Worm (Caenorhabditis elegans) whole organism, L1 larva: ENCODE measurements around the gene slc-30A9.

Experiments
- C16A3.4 ChIP-seq: fragments of 150-350 bp; optimal IDR thresholded peaks from 2 replicates; lab custom pipeline; 2014; ENCODE audit warnings: missing biosample characterization, missing genetic modification characterization
- C34B4.2 ChIP-seq: sonication (generic microtip); optimal IDR thresholded peaks from 2 replicates; lab custom pipeline; 2017; ENCODE audit warnings: mild to moderate bottlenecking, missing genetic modification characterization, missing compliant biosample characterization
- F16B12.6 ChIP-seq: fragments of 150-350 bp; optimal IDR thresholded peaks from 2 replicates; lab custom pipeline; 2014; ENCODE audit warnings: missing biosample characterization, missing genetic modification characterization
- ama-1 ChIP-seq: fragments of 150-350 bp; optimal IDR thresholded peaks from 2 replicates; lab custom pipeline; 2014
- blmp-1 ChIP-seq: fragments of 150-350 bp; optimal IDR thresholded peaks from 2 replicates; lab custom pipeline; 2014; ENCODE audit warnings: missing biosample characterization, missing genetic modification characterization
- ceh-8 ChIP-seq: fragments of 200-800 bp; sonication (Bioruptor generic); optimal IDR thresholded peaks from 2 replicates; lab custom pipeline; 2018; ENCODE audit warnings: mild to moderate bottlenecking, missing genetic modification characterization, moderate library complexity, missing compliant biosample characterization
- ceh-88 ChIP-seq: fragments of 200-800 bp; sonication (Bioruptor generic); IDR thresholded peaks from 2 replicates; pipeline ENCODE4 v1.3.6; 2022; ENCODE audit warnings: missing genetic modification characterization, missing compliant biosample characterization
- efl-3 ChIP-seq: fragments of 200-800 bp; sonication (Bioruptor generic); optimal IDR thresholded peaks from 2 replicates; lab custom pipeline; 2018; ENCODE audit warnings: mild to moderate bottlenecking, missing genetic modification characterization, missing compliant biosample characterization
- egl-13 ChIP-seq: sonication (generic microtip); optimal IDR thresholded peaks from 2 replicates; lab custom pipeline; 2016; ENCODE audit warnings: missing genotype, missing genetic modification reagents, missing genetic modification characterization, missing compliant biosample characterization
- elt-2 ChIP-seq: sonication (generic microtip); optimal IDR thresholded peaks from 2 replicates; lab custom pipeline; 2016; ENCODE audit warnings: missing genetic modification characterization, mild to moderate bottlenecking, inconsistent platforms, missing compliant biosample characterization, missing genetic modification reagents
- elt-3 ChIP-seq, 6 experiments: fragments of 150-350 bp in 1 of 6; sonication (generic microtip); optimal IDR thresholded peaks; 2 replicates each; lab custom pipeline; 2017 to 2018; ENCODE audit warnings: missing biosample characterization in 6 of 6, missing genetic modification characterization in 6 of 6, inconsistent platforms in 1 of 6
- fkh-4 ChIP-seq: sonication (generic microtip); optimal IDR thresholded peaks from 2 replicates; lab custom pipeline; 2016; ENCODE audit warnings: missing compliant biosample characterization, missing genetic modification characterization, borderline replicate concordance
- grh-1 ChIP-seq: fragments of 200-800 bp; sonication (Bioruptor generic); IDR thresholded peaks from 2 replicates; pipeline ENCODE4 v1.3.6; 2022; ENCODE audit warnings: missing genetic modification reagents, missing genetic modification characterization, missing compliant biosample characterization
- lin-14 ChIP-seq: fragments of 200-800 bp; sonication (Bioruptor generic); optimal IDR thresholded peaks from 2 replicates; lab custom pipeline; 2018; ENCODE audit warnings: mild to moderate bottlenecking, missing genetic modification characterization, moderate library complexity, missing compliant biosample characterization
- lsy-2 ChIP-seq, 2 experiments: fragments of 150-350 bp; optimal IDR thresholded peaks; 2 replicates each; lab custom pipeline; 2014; ENCODE audit warnings: missing biosample characterization in 2 of 2, missing genetic modification characterization in 2 of 2
- mep-1 ChIP-seq: fragments of 150-350 bp; optimal IDR thresholded peaks from 2 replicates; lab custom pipeline; 2014; ENCODE audit warnings: missing biosample characterization, missing genetic modification characterization
- nhr-12 ChIP-seq: sonication (generic microtip); optimal IDR thresholded peaks from 2 replicates; lab custom pipeline; 2017; ENCODE audit warnings: missing biosample characterization, missing genetic modification characterization
- nhr-20 ChIP-seq: sonication (generic microtip); optimal IDR thresholded peaks from 2 replicates; lab custom pipeline; 2016; ENCODE audit warnings: mild to moderate bottlenecking, missing genetic modification characterization, missing compliant biosample characterization
- nhr-71 ChIP-seq: sonication (generic microtip); optimal IDR thresholded peaks from 2 replicates; lab custom pipeline; 2016; ENCODE audit warnings: mild to moderate bottlenecking, missing genetic modification characterization, moderate library complexity, missing compliant biosample characterization
- nhr-76 ChIP-seq: sonication (generic microtip); optimal IDR thresholded peaks from 2 replicates; lab custom pipeline; 2017; ENCODE audit warnings: missing biosample characterization, missing genetic modification characterization
- nhr-85 ChIP-seq: sonication (generic microtip); peaks from one replicate; lab custom pipeline; 2016; ENCODE audit warnings: missing genetic modification characterization, inconsistent platforms, missing compliant biosample characterization
- nhr-90 ChIP-seq: sonication (generic microtip); optimal IDR thresholded peaks from 2 replicates; lab custom pipeline; 2016; ENCODE audit warnings: mild to moderate bottlenecking, missing genetic modification characterization, missing compliant biosample characterization; ENCODE audit not compliant: poor library complexity
- pax-3 ChIP-seq: fragments of 200-800 bp; sonication (Bioruptor generic); optimal IDR thresholded peaks from 2 replicates; lab custom pipeline; 2018; ENCODE audit warnings: mild to moderate bottlenecking, missing genetic modification characterization, moderate library complexity, missing compliant biosample characterization
- rnt-1 ChIP-seq: sonication (generic microtip); optimal IDR thresholded peaks from 2 replicates; lab custom pipeline; 2016; ENCODE audit warnings: mild to moderate bottlenecking, missing genetic modification characterization, moderate library complexity, missing compliant biosample characterization
- skn-1 ChIP-seq: fragments of 150-350 bp; optimal IDR thresholded peaks from 2 replicates; lab custom pipeline; 2014; ENCODE audit warnings: missing biosample characterization, missing genetic modification characterization
- snu-23 ChIP-seq: sonication (generic microtip); optimal IDR thresholded peaks from 2 replicates; lab custom pipeline; 2016; ENCODE audit warnings: missing genetic modification characterization, missing compliant biosample characterization
- sptf-1 ChIP-seq: fragments of 150-350 bp; optimal IDR thresholded peaks from 2 replicates; lab custom pipeline; 2014; ENCODE audit warnings: missing biosample characterization, missing genetic modification characterization
- sup-37 ChIP-seq: fragments of 200-800 bp; sonication (Bioruptor generic); optimal IDR thresholded peaks from 2 replicates; lab custom pipeline; 2018; ENCODE audit warnings: mild to moderate bottlenecking, missing genetic modification characterization, missing compliant biosample characterization
- tbx-2 ChIP-seq: sonication (generic microtip); optimal IDR thresholded peaks from 2 replicates; lab custom pipeline; 2016; ENCODE audit warnings: missing genetic modification characterization, missing compliant biosample characterization
- unc-130 ChIP-seq: fragments of 150-350 bp; optimal IDR thresholded peaks from 2 replicates; lab custom pipeline; 2017; ENCODE audit warnings: missing biosample characterization, missing genetic modification characterization, inconsistent platforms
- unc-30 ChIP-seq: sonication (generic microtip); optimal IDR thresholded peaks from 2 replicates; lab custom pipeline; 2017; ENCODE audit warnings: missing biosample characterization, missing genetic modification characterization
- unc-62 ChIP-seq: fragments of 150-350 bp; optimal IDR thresholded peaks from 2 replicates; lab custom pipeline; 2014; ENCODE audit warnings: missing biosample characterization, missing genetic modification reagents, missing genetic modification characterization
- vab-15 ChIP-seq: sonication (generic microtip); optimal IDR thresholded peaks from 2 replicates; lab custom pipeline; 2017; ENCODE audit warnings: missing genotype, mild to moderate bottlenecking, missing genetic modification characterization, missing compliant biosample characterization
- zip-4 ChIP-seq: fragments of 200-800 bp; sonication (Bioruptor generic); optimal IDR thresholded peaks from 2 replicates; lab custom pipeline; 2018; ENCODE audit warnings: mild to moderate bottlenecking, missing genetic modification characterization, moderate library complexity, missing compliant biosample characterization

slc-30A9 gene

DNA sequence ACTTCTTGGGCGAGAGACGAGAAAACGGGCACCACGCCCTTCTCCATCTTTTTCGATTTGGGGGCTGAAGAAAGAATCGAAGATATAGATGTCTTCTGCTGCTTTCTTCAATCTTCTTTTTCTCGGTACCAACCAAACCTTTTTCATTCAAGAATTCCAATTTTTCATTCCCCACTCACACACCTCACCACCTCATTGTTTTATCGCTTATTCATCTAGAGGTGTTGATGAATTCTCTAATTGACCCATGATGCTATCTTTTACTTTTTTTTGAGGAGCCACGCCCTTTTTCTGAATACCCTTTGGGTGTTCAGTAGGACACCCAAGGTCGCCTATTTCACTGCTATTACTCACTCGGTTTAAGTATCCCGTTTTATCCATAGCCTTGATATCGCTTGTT, 47.1 kb downstream of the slc-30A9 start:
- TF ChIP-seq zip-4 (GFP tag; lab: Kevin White, UChicago) (no peak), lin-14 (GFP tag; lab: Kevin White, UChicago) (peak; percentile 71), ama-1 (no peak), tbx-2 (no peak), sptf-1 (tag; lab: Kevin White, UChicago) (no peak), nhr-76 (tag; lab: Kevin White, UChicago) (no peak), nhr-20 (tag; lab: Kevin White, UChicago) (no peak), snu-23 (peak; percentile 19), nhr-85 (tag; lab: Kevin White, UChicago) (peak; percentile 89), egl-13 (tag; lab: Kevin White, UChicago) (no peak), nhr-90 (tag; lab: Kevin White, UChicago) (peak; percentile 31), blmp-1 (tag; lab: Kevin White, UChicago) (peak; percentile 47), skn-1 (tag; lab: Kevin White, UChicago) (no peak), F16B12.6 (no peak), grh-1 (GFP tag; lab: Robert Waterston, UW) (0 out of 2 replicates have a peak, but pooled peaks have one; percentile 20), sup-37 (GFP tag; lab: Kevin White, UChicago) (no peak), C34B4.2 (tag; lab: Kevin White, UChicago) (no peak), efl-3 (no peak), mep-1 (tag; lab: Kevin White, UChicago) (peak; percentile 18), elt-3 (tag; optimal IDR thresholded peaks at IDR 0.05; lab: Kevin White, UChicago) (no peak), ceh-88 (no peak), nhr-12 (tag; lab: Kevin White, UChicago) (no peak), unc-30 (tag; lab: Kevin White, UChicago) (no peak), unc-62 (GFP tag; lab: Kevin White, UChicago) (no peak), elt-2 (no peak), fkh-4 (no peak), nhr-71 (peak; percentile 7)

DNA sequence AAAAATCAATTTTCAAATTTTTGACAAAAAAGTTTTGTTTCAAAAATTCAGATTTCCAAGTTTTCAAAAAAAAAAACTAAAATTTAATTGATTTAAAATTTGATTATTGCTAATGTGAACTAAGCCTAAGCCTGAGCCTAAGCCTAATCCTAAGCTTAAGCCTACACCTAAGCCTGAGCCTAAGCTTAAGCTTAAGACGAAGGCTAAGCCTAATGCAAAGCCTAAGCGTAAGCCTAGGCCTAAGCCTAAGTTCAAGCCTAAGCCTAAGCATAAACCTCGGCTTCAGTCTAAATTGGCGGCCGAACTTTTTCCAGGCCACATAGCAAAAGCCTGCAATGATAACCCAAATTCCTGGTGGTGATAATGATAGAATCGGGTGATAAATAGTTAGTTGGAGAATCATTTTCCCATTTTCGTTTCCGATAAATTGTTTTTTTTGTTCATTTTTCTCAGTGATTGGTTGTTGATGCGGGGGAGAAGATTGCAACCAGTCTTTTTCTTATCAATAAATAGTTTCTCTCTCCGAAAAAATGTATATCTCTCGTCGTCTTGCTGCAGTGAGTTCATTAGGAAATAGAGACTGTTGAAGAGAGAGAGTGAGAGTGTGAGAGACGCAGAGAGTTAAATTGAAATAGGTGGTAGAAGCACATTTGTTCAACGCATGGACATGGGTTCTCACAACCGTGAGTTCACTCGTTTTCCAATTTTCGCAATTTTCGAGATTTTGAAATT, 51.3 kb downstream of the slc-30A9 start:
- peak; percentile 28 for TF ChIP-seq rnt-1 (tag; lab: Kevin White, UChicago)
- no peak for TF ChIP-seq unc-130 (tag; lab: Kevin White, UChicago)
- TF ChIP-seq blmp-1 (tag; lab: Kevin White, UChicago): peak; percentile 73
- no peak for TF ChIP-seq ceh-8 (GFP tag; lab: Kevin White, UChicago)
- TF ChIP-seq vab-15 (tag; lab: Kevin White, UChicago): no peak
- peak in 4 of 6 experiments; percentile 40 to 65 (median 44) for TF ChIP-seq elt-3 (tag; optimal IDR thresholded peaks at IDR 0.05; lab: Kevin White, UChicago)
- peak; percentile 39 for TF ChIP-seq lin-14 (GFP tag; lab: Kevin White, UChicago)
- TF ChIP-seq nhr-85 (tag; lab: Kevin White, UChicago): peak; percentile 47
- TF ChIP-seq lsy-2 (tag; optimal IDR thresholded peaks at IDR 0.05; lab: Kevin White, UChicago): peak in 1 of 2 experiments; percentile 18
- TF ChIP-seq fkh-4: no peak
- no peak for TF ChIP-seq F16B12.6

DNA sequence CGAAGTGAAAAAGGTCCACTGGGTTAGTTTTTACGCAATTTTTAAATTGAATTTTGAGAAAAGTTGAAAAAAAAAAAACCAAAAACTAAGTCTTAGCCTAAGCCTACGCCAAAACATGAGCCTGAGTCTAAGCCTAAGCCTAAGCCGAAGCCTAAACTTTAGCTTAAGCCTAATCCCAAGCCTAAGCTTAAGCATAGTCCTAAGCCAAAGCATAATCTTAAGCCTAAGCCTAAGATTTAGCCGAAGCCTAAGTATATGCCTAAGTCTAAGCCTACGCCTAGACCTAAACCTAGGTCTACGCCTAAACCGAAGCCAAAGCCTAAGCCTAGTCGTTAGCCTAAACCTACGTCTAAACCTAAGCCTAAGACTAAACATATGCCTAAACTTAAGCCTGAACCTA, 57.0 kb downstream of the slc-30A9 start:
- TF ChIP-seq vab-15 (tag; lab: Kevin White, UChicago): no peak
- no peak for TF ChIP-seq nhr-20 (tag; lab: Kevin White, UChicago)
- TF ChIP-seq C16A3.4 (tag; lab: Kevin White, UChicago): no peak
- TF ChIP-seq pax-3 (tag; lab: Kevin White, UChicago): no peak
- no peak for TF ChIP-seq nhr-12 (tag; lab: Kevin White, UChicago)
